Worm (Caenorhabditis elegans) whole organism, late embryonic: Measurements from ENCODE around the gene C54E4.1.

ENCODE experiments used
- Y22D7AL.16 ChIP-seq: sonication (generic microtip); optimal IDR thresholded peaks from 2 replicates; lab custom pipeline; 2016; ENCODE audit warnings: missing genetic modification characterization, missing compliant biosample characterization
- ceh-19 ChIP-seq: fragments of 200-800 bp; sonication (Bioruptor generic); optimal IDR thresholded peaks from 2 replicates; lab custom pipeline; 2018; ENCODE audit warnings: mild to moderate bottlenecking, missing genetic modification characterization, missing compliant biosample characterization
- ceh-45 ChIP-seq: fragments of 200-800 bp; sonication (Bioruptor generic); IDR thresholded peaks from 2 replicates; pipeline ENCODE4 v1.3.6; 2022; ENCODE audit warnings: missing genetic modification reagents, missing genetic modification characterization, missing compliant biosample characterization
- ceh-6 ChIP-seq: fragments of 200-800 bp; sonication (Bioruptor generic); optimal IDR thresholded peaks from 2 replicates; lab custom pipeline; 2018; ENCODE audit warnings: mild to moderate bottlenecking, missing genetic modification characterization, missing compliant biosample characterization
- fkh-10 ChIP-seq: fragments of 150-350 bp; optimal IDR thresholded peaks from 2 replicates; lab custom pipeline; 2014; ENCODE audit warnings: missing biosample characterization, missing genetic modification reagents, missing genetic modification characterization
- hlh-15 ChIP-seq: sonication (generic microtip); optimal IDR thresholded peaks from 2 replicates; lab custom pipeline; 2016; ENCODE audit warnings: missing genetic modification characterization, missing compliant biosample characterization

- TF ChIP-seq Y22D7AL.16 (tag; lab: Kevin White, UChicago) (no peak), fkh-10 (GFP tag; lab: Kevin White, UChicago) (no peak), ceh-45 (GFP tag; lab: Robert Waterston, UW) (no peak), ceh-19 (GFP tag; lab: Kevin White, UChicago) (no peak), hlh-15 (no peak), ceh-6 (GFP tag; lab: Kevin White, UChicago) (no peak)
Measured at ce11 chrIV:2222528-2222927, 47.1 kb downstream of the C54E4.1 start, which contains the start of gene fnip-2.
